Worm (Caenorhabditis elegans) whole organism, dauer: Measurements from ENCODE around the gene srw-59.
"Not testable (repeated sequence)": the region's sequence is repeated elsewhere in the genome, so short reads cannot be mapped to it uniquely, and the experiment has no call there.

Source experiments
- unc-62 ChIP-seq: sonication (generic microtip); optimal IDR thresholded peaks from 2 replicates; lab custom pipeline; 2017; ENCODE audit warnings: missing biosample characterization, missing genetic modification reagents, missing genetic modification characterization

Gene srw-59

DNA sequence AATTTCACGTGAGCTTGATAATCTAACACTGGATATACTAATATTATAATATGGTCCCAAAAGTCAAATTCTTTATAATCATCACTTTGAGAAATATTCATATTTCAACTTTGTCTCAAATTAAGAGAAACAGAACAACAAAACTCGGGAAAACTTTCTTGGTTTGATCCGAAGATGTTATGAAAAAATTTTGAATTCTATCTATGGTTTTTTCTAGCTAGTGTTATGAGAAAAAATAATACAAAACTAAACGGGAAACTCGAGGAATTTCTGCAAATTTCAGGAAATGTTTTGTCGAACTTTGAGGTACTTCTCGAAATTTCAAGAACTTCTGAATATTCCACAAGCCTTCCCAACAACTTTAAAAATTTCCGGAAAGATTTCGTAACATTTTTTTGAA, at the start of gene srw-59:
Gene srw-59 (minus strand): TSS at position 101 of the 400 bp plus-strand sequence.
- TF ChIP-seq unc-62 (GFP tag; lab: Kevin White, UChicago), result no peak

DNA sequence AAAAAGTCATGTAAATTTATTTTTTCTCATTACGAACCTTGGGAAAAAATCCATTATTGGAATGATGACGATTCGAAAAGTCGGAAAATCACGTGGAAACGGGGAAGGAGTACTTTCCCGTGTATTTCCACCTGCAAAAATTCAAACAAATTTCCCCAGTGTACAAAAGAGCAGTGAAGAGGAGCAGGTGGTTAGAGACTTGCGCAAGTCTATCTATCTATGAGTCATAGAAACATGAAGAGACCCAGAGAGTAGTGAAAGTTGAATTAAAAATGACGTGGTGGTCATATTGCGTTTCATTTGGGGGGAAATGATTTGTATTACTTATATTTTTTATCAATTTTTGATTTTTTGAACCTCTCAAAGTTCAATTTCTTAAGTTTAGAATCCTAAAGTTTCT, 49.6 kb upstream of the srw-59 start, which contains the start of gene nhr-50:
Gene nhr-50 (minus strand): TSS at position 199 of the 400 bp plus-strand sequence.
- no peak for TF ChIP-seq unc-62 (GFP tag; lab: Kevin White, UChicago)

DNA sequence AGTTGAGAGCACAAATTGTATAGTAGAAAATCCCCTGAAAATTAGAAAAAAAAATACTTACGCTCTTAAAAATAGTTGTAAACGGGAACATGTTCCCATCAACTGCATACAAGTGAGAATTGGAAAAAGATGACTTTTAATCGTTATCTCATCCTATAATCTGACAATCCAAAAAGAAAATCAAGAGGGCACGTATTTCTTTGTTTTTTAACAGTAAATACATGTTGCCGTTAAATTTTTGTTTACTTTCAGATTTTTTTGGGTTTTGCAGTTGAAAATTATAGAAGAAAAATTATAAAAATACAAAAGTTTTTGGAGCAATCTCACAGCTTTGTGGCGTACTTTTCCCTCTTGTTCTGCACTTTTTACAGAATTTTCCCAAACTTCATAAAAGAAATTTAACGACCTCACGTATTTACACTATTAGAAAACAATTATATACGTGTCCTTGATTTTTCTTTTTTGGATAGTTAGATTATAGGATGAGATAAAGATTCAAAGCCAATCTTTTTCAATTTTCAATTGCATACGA, 45.9 kb upstream of the srw-59 start, which contains the start of the genes C06C6.9 and C06C6.8:
Gene C06C6.9 (minus strand): TSS at position 101 of the 532 bp plus-strand sequence.
Gene C06C6.8 (plus strand): TSS at position 482 of the 532 bp plus-strand sequence.
- no peak for TF ChIP-seq unc-62 (GFP tag; lab: Kevin White, UChicago)

DNA sequence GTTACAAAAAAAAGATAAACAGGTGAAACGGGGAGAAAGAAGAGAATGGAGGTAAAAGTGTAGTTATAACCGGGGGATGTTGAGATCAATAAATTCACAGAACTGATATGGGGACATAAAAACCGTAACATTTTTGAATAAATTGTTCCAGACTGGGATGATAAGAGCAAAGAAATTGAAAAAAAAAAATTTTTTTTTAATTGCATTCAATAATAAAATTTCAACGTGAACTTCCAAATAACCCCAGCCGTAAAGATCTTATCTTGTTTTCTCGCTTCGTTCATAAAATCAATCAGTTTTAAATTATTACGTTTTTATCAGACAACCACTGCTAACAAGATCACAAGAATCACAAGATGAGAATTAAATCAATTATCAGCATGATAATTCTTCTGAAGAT, 41.0 kb upstream of the srw-59 start, which contains the start of gene C06C6.7:
Gene C06C6.7 (plus strand): TSS at position 301 of the 400 bp plus-strand sequence.
- not testable (repeated sequence) for TF ChIP-seq unc-62 (GFP tag; lab: Kevin White, UChicago)

DNA sequence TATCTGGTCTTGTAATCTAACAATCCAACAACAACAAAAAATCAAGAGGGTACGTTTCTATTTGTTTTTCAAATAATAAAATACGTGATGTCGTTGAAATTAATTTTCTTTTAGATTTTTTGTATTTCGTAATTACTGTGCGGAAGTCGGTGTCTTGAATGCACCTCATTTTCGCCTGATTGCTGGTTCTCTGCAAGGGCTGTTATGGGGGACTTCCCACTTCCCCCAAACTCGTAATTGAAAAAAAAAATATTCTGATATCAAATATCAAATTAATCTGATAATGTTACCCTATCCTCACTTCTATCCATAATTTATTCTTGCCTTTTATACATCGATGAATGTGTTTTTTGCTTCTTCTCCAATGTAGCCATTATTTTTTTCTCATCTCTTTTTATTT, 37.3 kb upstream of the srw-59 start, which contains the start of gene F36G9.15:
Gene F36G9.15 (minus strand): TSS at position 101 of the 400 bp plus-strand sequence.
- no peak for TF ChIP-seq unc-62 (GFP tag; lab: Kevin White, UChicago)

DNA sequence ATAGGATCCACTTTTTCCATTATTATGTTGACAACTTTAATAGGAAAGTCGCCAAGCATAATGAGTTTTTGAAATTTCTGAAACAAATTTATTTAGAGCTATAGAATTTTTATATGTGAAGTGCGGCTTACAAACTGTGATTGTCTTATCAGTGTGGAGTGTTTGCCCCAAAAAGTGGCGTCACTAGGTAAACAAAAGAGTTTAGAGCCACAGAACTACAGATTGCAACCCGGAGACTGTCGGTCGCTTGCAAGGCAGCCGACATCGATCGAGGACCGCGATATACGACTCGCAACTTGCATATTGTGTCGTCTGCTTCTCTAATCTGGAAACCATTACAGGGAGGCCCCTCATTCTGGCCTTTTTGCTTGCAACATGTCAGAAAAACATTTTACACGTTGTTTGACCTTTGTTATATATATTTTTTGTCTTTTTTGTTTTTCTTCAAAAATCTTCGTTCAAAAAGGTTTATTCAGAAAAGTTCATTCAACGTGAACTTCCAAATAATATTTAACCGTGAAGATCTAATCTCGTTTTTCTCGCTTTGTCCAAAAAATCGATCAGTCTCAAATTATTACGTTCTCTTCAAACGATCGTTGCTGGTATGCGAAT, 32.0 kb upstream of the srw-59 start, which contains the start of the genes fbxa-99 and F36G9.13:
Gene fbxa-99 (minus strand): TSS at position 122 of the 612 bp plus-strand sequence.
Gene F36G9.13 (plus strand): TSS at position 562 of the 612 bp plus-strand sequence.
- TF ChIP-seq unc-62 (GFP tag; lab: Kevin White, UChicago), result no peak

DNA sequence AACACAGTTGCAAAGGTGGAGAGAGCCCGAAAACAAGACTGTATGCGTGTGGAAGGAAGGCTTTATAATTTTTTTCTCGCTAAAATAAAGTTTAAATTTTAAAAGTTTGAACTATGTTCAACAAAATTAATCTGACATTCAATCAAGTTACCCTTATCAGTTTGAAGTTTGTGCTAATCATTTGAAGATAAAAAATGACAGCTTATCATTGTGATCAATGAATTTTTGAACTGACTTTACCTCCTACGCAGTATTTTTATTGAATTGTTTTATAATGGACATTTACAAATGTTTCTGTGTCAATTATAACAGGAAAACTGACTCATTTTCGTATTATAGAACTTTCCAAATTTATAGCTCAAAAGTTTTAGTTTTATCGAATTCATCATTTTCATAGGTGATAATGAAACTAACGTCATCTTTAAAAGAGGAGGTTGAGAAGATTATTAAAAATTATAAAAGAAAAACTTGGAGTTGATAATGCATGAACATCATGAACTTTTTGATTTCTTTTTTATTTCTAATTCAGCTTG, 27.5 kb upstream of the srw-59 start, which contains the start of gene oac-20:
Gene oac-20 (plus strand): TSS at position 483 of the 533 bp plus-strand sequence.
- no peak for TF ChIP-seq unc-62 (GFP tag; lab: Kevin White, UChicago)

DNA sequence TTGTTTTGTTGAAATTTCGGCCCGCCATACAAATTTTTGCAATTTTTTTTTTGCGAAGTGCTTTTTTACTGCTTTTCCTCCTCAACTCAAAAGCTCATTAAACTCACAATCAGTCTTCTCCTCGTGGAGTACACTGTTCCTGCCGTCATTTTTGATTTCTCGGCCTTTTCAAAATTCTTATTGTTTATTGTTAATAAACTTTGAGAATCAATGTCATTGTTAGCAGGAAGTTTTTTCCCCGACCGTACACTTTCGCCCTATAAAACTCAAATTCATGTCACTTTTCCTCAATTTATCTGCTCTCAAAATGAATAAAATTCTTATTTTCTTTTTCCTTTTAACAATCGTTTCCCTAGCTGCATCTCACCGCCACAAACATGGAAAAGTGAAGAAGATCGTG, 25.0 kb upstream of the srw-59 start, which contains the start of gene clec-232:
Gene clec-232 (plus strand): TSS at position 301 of the 400 bp plus-strand sequence.
- TF ChIP-seq unc-62 (GFP tag; lab: Kevin White, UChicago), result no peak

DNA sequence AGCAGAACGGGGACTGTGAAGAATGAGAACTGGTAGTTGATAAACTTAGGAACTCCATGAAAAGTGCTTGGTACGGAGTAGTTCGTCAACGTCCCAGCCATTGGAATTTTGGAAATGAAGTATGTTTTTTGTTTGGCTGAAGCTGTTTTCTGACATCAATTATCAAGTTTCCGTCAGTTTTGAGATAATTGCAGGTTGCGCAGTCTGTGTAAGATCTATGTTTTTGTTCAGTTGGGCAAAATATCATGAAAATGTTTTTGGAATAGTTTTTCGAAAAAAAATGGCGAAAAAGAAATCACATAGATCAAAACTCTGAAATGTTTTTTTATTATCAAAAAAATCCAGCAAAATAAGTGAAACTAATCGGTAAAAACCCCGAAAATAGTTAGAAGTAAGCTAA, 24.0 kb upstream of the srw-59 start, which contains the start of gene sru-22:
Gene sru-22 (minus strand): TSS at position 101 of the 400 bp plus-strand sequence.
- no peak for TF ChIP-seq unc-62 (GFP tag; lab: Kevin White, UChicago)

DNA sequence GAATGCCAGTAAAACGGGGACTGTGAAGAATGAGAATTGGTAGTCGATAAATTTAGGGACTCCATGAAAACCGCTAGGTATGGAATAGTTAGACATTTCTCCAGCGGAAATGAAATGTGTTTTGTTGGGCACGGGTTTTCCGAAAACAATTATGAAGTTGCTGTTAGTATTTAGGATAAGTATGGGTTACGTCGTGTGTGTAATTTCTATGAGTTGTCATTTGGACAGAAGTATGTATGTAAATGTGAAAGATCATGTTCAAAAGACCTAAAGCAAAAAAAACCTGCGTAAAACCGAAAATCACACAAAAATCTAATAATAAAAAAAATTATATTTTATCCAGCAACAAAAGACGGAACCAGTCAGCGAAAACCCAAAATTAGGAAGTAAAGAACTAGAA, 21.7 kb upstream of the srw-59 start, which contains the start of gene sru-23:
Gene sru-23 (minus strand): TSS at position 101 of the 400 bp plus-strand sequence.
- no peak for TF ChIP-seq unc-62 (GFP tag; lab: Kevin White, UChicago)

DNA sequence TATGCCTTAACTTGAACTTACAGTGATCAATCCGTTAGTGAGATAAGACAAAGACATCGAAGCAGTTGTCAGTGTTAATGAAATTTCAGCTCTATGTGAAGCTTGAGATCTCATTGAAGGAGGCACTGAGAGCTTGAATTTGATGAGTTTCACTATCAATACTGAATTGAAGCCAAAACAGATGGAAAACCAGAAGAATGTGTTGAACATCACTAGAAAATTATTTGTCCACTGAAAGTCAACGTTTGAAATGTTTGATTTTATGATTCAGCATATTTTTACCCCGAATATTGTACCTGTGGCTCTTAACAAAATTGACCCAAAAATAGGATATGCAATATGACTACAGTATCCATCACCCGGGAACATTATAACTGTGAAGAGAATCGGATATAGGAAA, 20.0 kb upstream of the srw-59 start:
- no peak for TF ChIP-seq unc-62 (GFP tag; lab: Kevin White, UChicago)

DNA sequence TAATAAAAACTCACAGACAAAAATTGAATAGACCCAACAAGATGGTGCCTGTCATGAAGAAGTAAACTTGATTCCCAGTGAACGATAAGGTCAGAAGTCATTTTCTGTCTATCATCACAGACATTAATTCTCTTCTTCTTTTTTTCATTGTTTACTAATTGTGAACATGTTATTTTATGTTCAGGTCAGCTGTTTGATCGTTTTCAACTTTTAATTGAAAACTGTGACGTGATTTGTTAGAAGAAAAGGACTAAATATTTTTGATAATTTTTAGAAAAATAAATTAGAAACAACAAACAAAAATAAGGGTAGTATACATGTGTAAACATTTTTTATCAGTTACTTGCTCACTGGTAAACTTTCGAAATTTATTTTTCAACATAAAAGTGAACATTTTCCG, 18.9 kb upstream of the srw-59 start, which contains the start of gene F36G9.7:
Gene F36G9.7 (minus strand): TSS at position 101 of the 400 bp plus-strand sequence.
- TF ChIP-seq unc-62 (GFP tag; lab: Kevin White, UChicago), result no peak

DNA sequence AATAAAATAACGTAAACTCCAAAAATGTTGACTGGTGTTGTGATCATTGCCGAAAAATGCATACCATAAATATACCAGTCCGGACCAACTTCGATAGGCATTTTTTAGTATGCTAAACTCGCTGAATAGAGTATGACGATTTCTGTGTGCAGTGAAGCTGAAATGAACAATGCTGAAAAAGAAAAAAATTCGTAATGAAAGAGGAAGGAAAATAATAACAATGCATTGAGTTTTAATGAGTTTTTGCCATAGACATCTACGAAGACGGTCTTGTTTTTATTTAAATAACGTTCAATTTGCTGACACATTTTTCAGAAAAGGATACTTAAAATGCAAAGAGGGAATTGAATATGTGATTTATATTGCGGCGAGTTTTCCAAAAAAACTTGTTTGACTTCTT, 16.7 kb upstream of the srw-59 start, which contains the start of gene sri-1:
Gene sri-1 (minus strand): TSS at position 101 of the 400 bp plus-strand sequence.
- TF ChIP-seq unc-62 (GFP tag; lab: Kevin White, UChicago), result no peak

DNA sequence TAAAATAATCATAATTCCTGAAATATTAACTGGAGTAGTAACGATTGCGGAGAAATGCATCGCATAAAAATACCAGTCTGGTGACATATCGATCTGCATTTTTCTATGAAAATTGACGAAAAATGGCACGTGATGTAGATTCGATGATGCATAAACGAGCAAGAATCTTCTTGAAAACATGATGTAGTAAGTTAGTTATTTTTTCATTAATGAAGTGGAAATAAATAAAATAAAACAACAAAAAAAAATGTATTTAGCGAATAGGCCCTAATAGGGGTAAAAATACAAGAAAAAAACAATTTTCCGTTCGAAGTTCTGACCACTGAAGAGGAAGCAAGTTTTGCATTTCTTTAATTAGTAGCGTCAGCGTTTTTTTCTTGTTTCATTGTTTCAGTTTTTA, 14.3 kb upstream of the srw-59 start, which contains the start of gene sri-2:
Gene sri-2 (minus strand): TSS at position 101 of the 400 bp plus-strand sequence.
- no peak for TF ChIP-seq unc-62 (GFP tag; lab: Kevin White, UChicago)

DNA sequence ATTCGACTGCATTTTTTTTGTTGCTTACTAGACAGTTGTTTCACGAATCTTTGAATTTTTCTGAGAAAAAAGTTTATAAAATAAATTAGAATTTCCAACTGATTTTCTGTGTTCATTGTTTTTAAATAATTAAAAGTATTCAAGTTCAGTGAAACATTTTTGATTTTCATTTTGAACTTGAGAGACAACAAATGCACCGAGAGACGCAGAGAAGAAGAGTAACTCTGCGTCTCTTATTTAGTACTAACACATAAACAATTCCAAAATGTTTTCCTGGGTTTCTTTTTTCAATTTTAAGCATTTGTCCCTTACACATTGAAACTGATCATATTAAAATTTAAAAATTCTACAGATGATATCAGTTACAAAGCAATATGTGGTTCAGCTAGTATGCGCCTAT, 8.7 kb upstream of the srw-59 start:
- TF ChIP-seq unc-62 (GFP tag; lab: Kevin White, UChicago), result no peak

DNA sequence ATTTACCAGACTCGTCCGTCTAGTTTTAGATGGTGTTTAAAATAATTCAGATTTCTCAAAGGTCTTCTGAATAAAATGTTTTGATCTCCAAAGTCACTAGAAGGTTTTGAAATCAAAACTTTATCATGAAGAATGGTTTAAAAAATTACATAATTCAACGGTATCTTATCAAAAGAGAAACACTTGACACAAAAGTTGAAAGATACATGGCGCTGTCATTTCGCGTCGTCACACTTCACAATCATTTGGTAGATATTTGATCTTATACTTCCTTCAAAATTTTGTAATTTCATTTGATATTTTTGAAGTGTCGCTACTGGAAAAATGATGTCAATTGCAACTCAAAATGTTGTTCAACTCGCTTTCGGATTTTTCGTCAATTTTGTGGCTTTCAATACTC, 6.3 kb upstream of the srw-59 start, which contains the start of gene F36G9.3:
Gene F36G9.3 (plus strand): TSS at position 301 of the 400 bp plus-strand sequence.
- no peak for TF ChIP-seq unc-62 (GFP tag; lab: Kevin White, UChicago)
